Worm (Caenorhabditis elegans): ENCODE measurements around the gene Y82E9BL.6.

DNA sequence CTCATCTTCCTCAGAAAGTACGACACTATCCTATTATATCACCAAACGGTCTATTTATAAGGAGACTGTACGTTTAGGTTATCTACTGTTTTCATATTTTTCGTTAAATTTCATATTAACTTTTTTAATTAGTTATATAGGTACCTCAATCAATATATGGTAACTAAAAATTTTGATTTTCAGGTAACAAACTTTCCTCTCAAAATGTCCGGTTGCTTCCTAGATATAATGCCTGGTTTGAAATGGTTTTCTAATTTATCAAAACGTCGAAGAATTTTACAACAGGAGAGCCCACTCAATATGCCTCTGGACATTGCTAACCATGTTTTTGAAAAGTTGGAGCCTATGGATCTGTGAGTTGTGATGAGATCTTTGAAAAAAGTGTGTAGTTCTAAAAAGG lies 48.0 kb downstream of the Y82E9BL.6 start, which contains the start of gene fbxa-28:
- TF ChIP-seq W03F9.2 (tag; optimal IDR thresholded peaks at IDR 0.05) (no peak), dao-5 (tag; optimal IDR thresholded peaks at IDR 0.05) (no peak)

Data from whole organism, L4/young adult.